Fruit fly (Drosophila melanogaster): ENCODE measurements around the gene emc.

emc gene

DNA sequence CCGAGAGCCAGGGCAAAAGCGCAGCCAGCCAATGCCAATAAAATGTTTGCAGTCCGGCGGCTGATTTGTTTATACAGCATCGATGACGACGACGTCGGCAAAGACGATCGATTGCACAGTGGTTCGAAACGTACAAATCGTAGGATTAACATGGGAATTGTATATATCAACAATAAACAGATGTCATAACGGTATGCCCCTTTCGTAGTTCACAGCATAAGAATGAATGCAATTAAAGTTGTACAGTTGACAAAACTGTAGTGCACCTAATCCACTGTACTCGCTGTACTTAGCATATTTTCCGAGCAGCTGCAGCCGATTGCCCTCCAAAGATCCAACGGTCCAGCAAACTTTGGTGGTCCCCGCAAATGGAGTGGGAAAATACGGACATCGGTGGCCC is 22.2 kb downstream of the emc start (continued):
- TF ChIP-seq CG10565 (GFP tag; optimal IDR thresholded peaks at IDR 0.05) (no peak), CG17186 (GFP tag; optimal IDR thresholded peaks at IDR 0.05) (peak; percentile 39), gfzf (GFP tag; optimal IDR thresholded peaks at IDR 0.05) (no peak), CG17612 (GFP tag; IDR thresholded peaks at IDR 0.05) (no peak), Usf (GFP tag; optimal IDR thresholded peaks at IDR 0.05) (no peak), CG1529 (GFP tag; optimal IDR thresholded peaks at IDR 0.05) (peak; percentile 71), CG11696 (GFP tag; IDR thresholded peaks at IDR 0.05) (no peak), sima (GFP tag; optimal IDR thresholded peaks at IDR 0.05) (no peak), Bdp1 (GFP tag; optimal IDR thresholded peaks at IDR 0.05) (peak; percentile 60), CG11560 (tag; IDR thresholded peaks at IDR 0.05) (no peak), onecut (GFP tag; IDR thresholded peaks at IDR 0.05) (peak; percentile 63), Dip2 (GFP tag; IDR thresholded peaks at IDR 0.05) (no peak), HLH54F (GFP tag; optimal IDR thresholded peaks at IDR 0.05) (no peak), CG6791 (GFP tag; IDR thresholded peaks at IDR 0.05; ENCODE audit: partially characterized antibody) (no peak), ac (GFP tag; optimal IDR thresholded peaks at IDR 0.05) (no peak), CG18599 (GFP tag; optimal IDR thresholded peaks at IDR 0.05) (peak; percentile 55), CG1792 (GFP tag; optimal IDR thresholded peaks at IDR 0.05) (no peak), CG30431 (GFP tag; optimal IDR thresholded peaks at IDR 0.05) (peak; percentile 42), CG1603 (tag; optimal IDR thresholded peaks at IDR 0.05) (peak; percentile 92), CG16813 (GFP tag; IDR thresholded peaks at IDR 0.05; ENCODE audit: partially characterized antibody) (no peak), Hand (GFP tag; optimal IDR thresholded peaks at IDR 0.05) (no peak), tll (GFP tag; optimal IDR thresholded peaks at IDR 0.05) (no peak), CG8478 (optimal IDR thresholded peaks at IDR 0.05) (no peak), Hr39 (optimal IDR thresholded peaks at IDR 0.05) (no peak), scrt (GFP tag; optimal IDR thresholded peaks at IDR 0.05) (peak; percentile 27), nerfin-2 (GFP tag; IDR thresholded peaks at IDR 0.05; ENCODE audit: partially characterized antibody) (no peak), mirr (GFP tag; optimal IDR thresholded peaks at IDR 0.05) (no peak), CG6765 (GFP tag; optimal IDR thresholded peaks at IDR 0.05) (no peak), tio (GFP tag; optimal IDR thresholded peaks at IDR 0.05) (peak; percentile 29), CG15601 (tag; optimal IDR thresholded peaks at IDR 0.05) (peak; percentile 62), ase (GFP tag; IDR thresholded peaks at IDR 0.05) (peak; percentile 77), h (optimal IDR thresholded peaks at IDR 0.05) (no peak), lbe (GFP tag; optimal IDR thresholded peaks at IDR 0.05) (peak; percentile 67), CG12942 (GFP tag; optimal IDR thresholded peaks at IDR 0.05) (peak; percentile 40), jing (GFP tag; optimal IDR thresholded peaks at IDR 0.05) (peak; percentile 75), CG2129 (GFP tag; IDR thresholded peaks at IDR 0.05; ENCODE audit: partially characterized antibody) (no peak), CG15073 (GFP tag; optimal IDR thresholded peaks at IDR 0.05) (no peak), Camta (GFP tag; optimal IDR thresholded peaks at IDR 0.05) (peak; percentile 38), CG4328 (GFP tag; optimal IDR thresholded peaks at IDR 0.05) (no peak), oc (tag; optimal IDR thresholded peaks at IDR 0.05) (peak; percentile 75), en (GFP tag; optimal IDR thresholded peaks at IDR 0.05) (peak; percentile 15), exex (tag; optimal IDR thresholded peaks at IDR 0.05) (no peak), ttk (GFP tag; IDR thresholded peaks at IDR 0.05) (peak; percentile 71), Blimp-1 (GFP tag; optimal IDR thresholded peaks at IDR 0.05) (peak; percentile 74), CG15269 (tag; optimal IDR thresholded peaks at IDR 0.05) (peak; percentile 68), Dfd (GFP tag; optimal IDR thresholded peaks at IDR 0.05) (no peak), usp (GFP tag; optimal IDR thresholded peaks at IDR 0.05) (no peak), lola (GFP tag; optimal IDR thresholded peaks at IDR 0.05) (peak in 1 of 3 experiments; percentile 37), CG7271 (tag; optimal IDR thresholded peaks at IDR 0.05) (no peak), NFAT (GFP tag; IDR thresholded peaks at IDR 0.05) (0 out of 2 replicates have a peak, but pooled peaks have one; percentile 6), Vsx1 (GFP tag; optimal IDR thresholded peaks at IDR 0.05) (peak; percentile 16)
